Fruit fly (Drosophila melanogaster): ENCODE measurements around the gene CG12171.

DNA sequence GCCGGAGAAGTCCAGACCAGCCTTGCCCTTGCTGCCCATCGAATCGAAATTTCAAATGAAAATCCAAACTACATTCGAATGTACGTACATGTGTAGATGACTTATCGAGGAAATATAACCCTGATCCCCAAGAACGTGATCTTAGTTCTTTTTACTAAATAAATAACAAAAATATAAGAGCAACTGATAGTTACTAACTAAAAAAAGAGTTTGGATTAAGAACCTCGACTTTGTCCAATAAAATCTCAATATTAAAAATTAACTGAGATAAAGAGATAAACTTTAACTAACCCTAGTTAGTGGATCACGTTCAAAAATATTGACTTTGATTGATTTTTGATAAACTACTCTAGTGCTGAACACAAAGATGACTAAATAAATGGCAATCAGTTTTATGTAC lies 2.1 kb downstream of the CG12171 start, which contains the start of gene CG31546:
- TF ChIP-seq Eip93F (GFP tag; optimal IDR thresholded peaks at IDR 0.05) (no peak), cyc (GFP tag; optimal IDR thresholded peaks at IDR 0.05) (no peak), CG10669 (GFP tag; optimal IDR thresholded peaks at IDR 0.05) (no peak), CG6808 (GFP tag; optimal IDR thresholded peaks at IDR 0.05) (no peak), CG10631 (GFP tag; optimal IDR thresholded peaks at IDR 0.05) (no peak), CG3032 (tag; optimal IDR thresholded peaks at IDR 0.05) (no peak), CG32006 (GFP tag; optimal IDR thresholded peaks at IDR 0.05) (no peak), Gug (GFP tag; IDR thresholded peaks at IDR 0.05) (no peak), achi (GFP tag; optimal IDR thresholded peaks at IDR 0.05) (no peak)

All from whole organism, prepupa.